Worm (Caenorhabditis elegans) whole organism, late embryonic: ENCODE data around the gene T08B6.4.

Experiments
- ceh-19 ChIP-seq: fragments of 200-800 bp; sonication (Bioruptor generic); optimal IDR thresholded peaks from 2 replicates; lab custom pipeline; 2018; ENCODE audit warnings: mild to moderate bottlenecking, missing genetic modification characterization, missing compliant biosample characterization
- ceh-34 ChIP-seq: sonication (generic microtip); optimal IDR thresholded peaks from 2 replicates; lab custom pipeline; 2016; ENCODE audit warnings: mild to moderate bottlenecking, missing genetic modification characterization, missing compliant biosample characterization
- ceh-48 ChIP-seq: sonication (generic microtip); optimal IDR thresholded peaks from 2 replicates; lab custom pipeline; 2016; ENCODE audit warnings: missing genetic modification characterization, inconsistent platforms, missing compliant biosample characterization
- fkh-6 ChIP-seq: sonication (generic microtip); optimal IDR thresholded peaks from 2 replicates; lab custom pipeline; 2016; ENCODE audit warnings: missing genetic modification characterization, missing compliant biosample characterization
- gmeb-2 ChIP-seq: sonication (generic microtip); optimal IDR thresholded peaks from 2 replicates; lab custom pipeline; 2016; ENCODE audit warnings: missing genetic modification characterization, inconsistent platforms, missing compliant biosample characterization
- hlh-6 ChIP-seq: sonication (generic microtip); optimal IDR thresholded peaks from 2 replicates; lab custom pipeline; 2016; ENCODE audit warnings: missing genotype, missing genetic modification characterization, missing compliant biosample characterization
- hlh-8 ChIP-seq: sonication (generic microtip); optimal IDR thresholded peaks from 2 replicates; lab custom pipeline; 2016; ENCODE audit warnings: missing genotype, missing genetic modification characterization, missing compliant biosample characterization
- nhr-11 ChIP-seq: fragments of 150-350 bp; optimal IDR thresholded peaks from 2 replicates; lab custom pipeline; 2014; ENCODE audit warnings: missing biosample characterization, missing genetic modification characterization
- odd-2 ChIP-seq: sonication (generic microtip); optimal IDR thresholded peaks from 2 replicates; lab custom pipeline; 2017; ENCODE audit warnings: antibody characterized with exemption, mild to moderate bottlenecking, missing genetic modification characterization, missing compliant biosample characterization
- pha-4 ChIP-seq: fragments of 150-350 bp; optimal IDR thresholded peaks from 2 replicates; lab custom pipeline; 2018; ENCODE audit warnings: missing biosample characterization, missing genetic modification reagents, missing genetic modification characterization
- sdc-2 ChIP-seq: sonication (generic microtip); optimal IDR thresholded peaks from 2 replicates; lab custom pipeline; 2016; ENCODE audit warnings: missing genotype, missing genetic modification characterization, missing compliant biosample characterization
- sox-2 ChIP-seq: fragments of 200-800 bp; sonication (Bioruptor generic); IDR thresholded peaks from 2 replicates; pipeline ENCODE4 v1.3.6; 2022; ENCODE audit warnings: missing genetic modification reagents, missing genetic modification characterization, missing compliant biosample characterization
- tbx-2 ChIP-seq: sonication (generic microtip); optimal IDR thresholded peaks from 2 replicates; lab custom pipeline; 2016; ENCODE audit warnings: missing genetic modification characterization, missing compliant biosample characterization

DNA sequence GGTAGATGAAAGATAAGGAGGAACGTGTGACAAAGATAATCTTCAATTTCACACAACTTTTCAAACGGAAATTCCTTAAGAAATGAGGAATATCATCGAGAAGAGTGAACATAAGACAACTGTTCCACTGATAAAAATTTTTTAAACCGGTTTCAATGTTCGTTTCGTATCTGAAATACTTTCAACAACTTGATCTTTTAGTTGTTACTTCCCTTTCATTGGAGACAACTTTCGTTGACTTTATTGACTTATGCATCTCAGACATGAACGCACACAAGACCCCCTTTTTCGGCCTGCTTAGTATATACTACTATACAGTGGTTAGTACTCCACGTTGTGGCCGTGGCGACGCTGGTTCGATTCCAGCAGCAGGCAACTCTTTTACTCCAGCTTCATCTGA, 44.0 kb upstream of the T08B6.4 start, which contains the start of the genes Y17G9A.4 and str-173:
- TF ChIP-seq hlh-6 (no peak), gmeb-2 (tag; lab: Kevin White, UChicago) (no peak), tbx-2 (tag; lab: Kevin White, UChicago) (no peak), hlh-8 (tag; lab: Kevin White, UChicago) (no peak), ceh-34 (tag; lab: Kevin White, UChicago) (no peak), sox-2 (GFP tag; lab: Robert Waterston, UW) (no peak), pha-4 (tag; lab: Kevin White, UChicago) (no peak), ceh-48 (tag; lab: Kevin White, UChicago) (no peak), sdc-2 (tag; lab: Kevin White, UChicago) (no peak), nhr-11 (tag; lab: Kevin White, UChicago) (no peak), odd-2 (tag; lab: Kevin White, UChicago) (no peak), fkh-6 (no peak), ceh-19 (GFP tag; lab: Kevin White, UChicago) (no peak)
